Worm (Caenorhabditis elegans) whole organism, mixed stage, embryonic: ENCODE measurements around the gene C07G3.15.
"Not testable (repeated sequence)": the region's sequence is repeated elsewhere in the genome, so short reads cannot be mapped to it uniquely, and the experiment has no call there.

ENCODE experiments used
- M03D4.4 ChIP-seq: sonication (generic microtip); optimal IDR thresholded peaks from 2 replicates; lab custom pipeline; 2017; ENCODE audit warnings: mild to moderate bottlenecking, missing genetic modification characterization, missing compliant biosample characterization
- ceh-43 ChIP-seq: fragments of 200-800 bp; sonication (Bioruptor generic); optimal IDR thresholded peaks from 2 replicates; lab custom pipeline; 2018; ENCODE audit warnings: mild to moderate bottlenecking, missing genetic modification characterization, moderate library complexity, missing compliant biosample characterization
- ceh-83 ChIP-seq: fragments of 200-800 bp; sonication (Bioruptor generic); optimal IDR thresholded peaks from 2 replicates; lab custom pipeline; 2018; ENCODE audit warnings: mild to moderate bottlenecking, missing genetic modification characterization, missing compliant biosample characterization
- ces-1 ChIP-seq: fragments of 150-350 bp; optimal IDR thresholded peaks from 2 replicates; lab custom pipeline; 2014; ENCODE audit warnings: missing biosample characterization, missing genetic modification reagents, missing genetic modification characterization
- cnd-1 ChIP-seq: fragments of 200-800 bp; sonication (Bioruptor generic); optimal IDR thresholded peaks from 2 replicates; lab custom pipeline; 2018; ENCODE audit warnings: mild to moderate bottlenecking, missing genetic modification characterization, missing compliant biosample characterization
- drap-1 ChIP-seq: fragments of 200-800 bp; sonication (Bioruptor generic); optimal IDR thresholded peaks from 3 replicates; lab custom pipeline; 2018; ENCODE audit warnings: mild to moderate bottlenecking, missing genetic modification characterization, missing compliant biosample characterization
- elt-1 ChIP-seq: sonication (generic microtip); optimal IDR thresholded peaks from 2 replicates; lab custom pipeline; 2017; ENCODE audit warnings: missing genetic modification characterization, mild to moderate bottlenecking, missing compliant biosample characterization, antibody characterized with exemption, moderate library complexity, borderline replicate concordance; ENCODE audit not compliant: insufficient read depth
- elt-3 ChIP-seq: fragments of 150-350 bp; optimal IDR thresholded peaks from 2 replicates; lab custom pipeline; 2014; ENCODE audit warnings: missing biosample characterization, missing genetic modification characterization
- flh-1 ChIP-seq: fragments of 200-800 bp; sonication (Bioruptor generic); optimal IDR thresholded peaks from 2 replicates; lab custom pipeline; 2018; ENCODE audit warnings: mild to moderate bottlenecking, missing genetic modification characterization, moderate library complexity, missing compliant biosample characterization
- ham-2 ChIP-seq: fragments of 200-800 bp; sonication (Bioruptor generic); optimal IDR thresholded peaks from 2 replicates; lab custom pipeline; 2018; ENCODE audit warnings: mild to moderate bottlenecking, missing genetic modification characterization, missing compliant biosample characterization
- lin-13 ChIP-seq: fragments of 150-350 bp; optimal IDR thresholded peaks from 2 replicates; lab custom pipeline; 2014; ENCODE audit warnings: missing biosample characterization, missing genetic modification characterization
- lsy-2 ChIP-seq: fragments of 150-350 bp; optimal IDR thresholded peaks from 2 replicates; lab custom pipeline; 2014; ENCODE audit warnings: missing biosample characterization, missing genetic modification characterization
- mep-1 ChIP-seq: fragments of 150-350 bp; optimal IDR thresholded peaks from 2 replicates; lab custom pipeline; 2017; ENCODE audit warnings: missing biosample characterization, missing genetic modification reagents, missing genetic modification characterization, inconsistent platforms
- mls-2 ChIP-seq: sonication (generic microtip); optimal IDR thresholded peaks from 2 replicates; lab custom pipeline; 2016; ENCODE audit warnings: mild to moderate bottlenecking, missing genetic modification characterization, moderate library complexity, missing compliant biosample characterization
- nhr-237 ChIP-seq: fragments of 150-350 bp; optimal IDR thresholded peaks from 2 replicates; lab custom pipeline; 2014; ENCODE audit warnings: missing biosample characterization, missing genetic modification characterization
- nhr-76 ChIP-seq: sonication (generic microtip); optimal IDR thresholded peaks from 2 replicates; lab custom pipeline; 2017; ENCODE audit warnings: missing biosample characterization, missing genetic modification characterization
- pha-4 ChIP-seq: fragments of 150-350 bp; optimal IDR thresholded peaks from 2 replicates; lab custom pipeline; 2018; ENCODE audit warnings: missing biosample characterization, missing genetic modification reagents, missing genetic modification characterization
- sem-2 ChIP-seq: fragments of 200-800 bp; sonication (Bioruptor generic); optimal IDR thresholded peaks from 2 replicates; lab custom pipeline; 2018; ENCODE audit warnings: mild to moderate bottlenecking, missing genetic modification characterization, missing compliant biosample characterization
- snpc-4 ChIP-seq: fragments of 150-350 bp; optimal IDR thresholded peaks from 2 replicates; lab custom pipeline; 2014; ENCODE audit warnings: missing biosample characterization, missing genetic modification characterization
- sptf-1 ChIP-seq: sonication (generic microtip); optimal IDR thresholded peaks from 2 replicates; lab custom pipeline; 2017; ENCODE audit warnings: mild to moderate bottlenecking, missing genetic modification characterization, moderate library complexity, missing compliant biosample characterization
- tbx-8 ChIP-seq: fragments of 200-800 bp; sonication (Bioruptor generic); optimal IDR thresholded peaks from 2 replicates; lab custom pipeline; 2018; ENCODE audit warnings: mild to moderate bottlenecking, missing genetic modification characterization, moderate library complexity, missing compliant biosample characterization
- unc-39 ChIP-seq: fragments of 150-350 bp; optimal IDR thresholded peaks from 2 replicates; lab custom pipeline; 2014; ENCODE audit warnings: missing biosample characterization, missing genetic modification characterization
- unc-62 ChIP-seq: fragments of 150-350 bp; optimal IDR thresholded peaks from 2 replicates; lab custom pipeline; 2014; ENCODE audit warnings: missing biosample characterization, missing genetic modification reagents, missing genetic modification characterization
- zip-8 ChIP-seq: fragments of 150-350 bp; optimal IDR thresholded peaks from 2 replicates; lab custom pipeline; 2014; ENCODE audit warnings: missing biosample characterization, missing genetic modification characterization
- ztf-11 ChIP-seq: fragments of 150-350 bp; optimal IDR thresholded peaks from 2 replicates; lab custom pipeline; 2014; ENCODE audit warnings: missing biosample characterization, missing genetic modification characterization

C07G3.15 gene

DNA sequence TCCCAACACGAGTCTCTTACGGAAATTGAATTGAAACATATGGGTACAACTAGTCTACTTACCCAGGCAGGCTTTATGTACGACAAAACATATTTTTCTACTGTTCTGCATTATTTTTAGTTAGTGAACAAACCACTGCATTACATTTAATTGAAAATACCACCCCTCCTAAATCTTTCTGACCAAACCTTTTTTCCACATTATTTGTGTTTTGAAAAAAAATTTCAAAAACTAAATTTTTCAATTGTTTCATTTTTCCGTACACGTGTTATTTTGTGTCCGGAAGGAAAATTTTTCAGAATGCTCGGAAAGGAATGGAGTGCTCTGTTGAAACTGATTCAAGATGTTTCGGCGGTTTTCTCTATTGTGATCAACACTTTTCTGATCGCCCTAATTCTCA is 15.6 kb upstream of the C07G3.15 start, which contains the start of gene str-226:
Gene str-226, plus strand, starts transcription at position 301 of the 400 bp plus-strand sequence.
- no peak for TF ChIP-seq sem-2 (GFP tag; lab: Kevin White, UChicago)
- no peak for TF ChIP-seq cnd-1 (tag; lab: Kevin White, UChicago)
- TF ChIP-seq drap-1 (GFP tag; lab: Kevin White, UChicago), result no peak
- TF ChIP-seq sptf-1 (tag; lab: Kevin White, UChicago), result no peak
- no peak for TF ChIP-seq snpc-4 (tag; lab: Kevin White, UChicago)
- TF ChIP-seq pha-4 (tag; lab: Kevin White, UChicago), result no peak
- TF ChIP-seq nhr-237 (tag; lab: Kevin White, UChicago), result no peak
- TF ChIP-seq mep-1 (tag; lab: Kevin White, UChicago), result no peak
- no peak for TF ChIP-seq ham-2 (GFP tag; lab: Kevin White, UChicago)
- TF ChIP-seq ces-1, result no peak
- no peak for TF ChIP-seq ceh-43
- no peak for TF ChIP-seq elt-3 (tag; lab: Kevin White, UChicago)
- TF ChIP-seq lsy-2 (tag; lab: Kevin White, UChicago), result no peak
- no peak for TF ChIP-seq tbx-8 (GFP tag; lab: Kevin White, UChicago)
- no peak for TF ChIP-seq mls-2
- TF ChIP-seq elt-1, result no peak

DNA sequence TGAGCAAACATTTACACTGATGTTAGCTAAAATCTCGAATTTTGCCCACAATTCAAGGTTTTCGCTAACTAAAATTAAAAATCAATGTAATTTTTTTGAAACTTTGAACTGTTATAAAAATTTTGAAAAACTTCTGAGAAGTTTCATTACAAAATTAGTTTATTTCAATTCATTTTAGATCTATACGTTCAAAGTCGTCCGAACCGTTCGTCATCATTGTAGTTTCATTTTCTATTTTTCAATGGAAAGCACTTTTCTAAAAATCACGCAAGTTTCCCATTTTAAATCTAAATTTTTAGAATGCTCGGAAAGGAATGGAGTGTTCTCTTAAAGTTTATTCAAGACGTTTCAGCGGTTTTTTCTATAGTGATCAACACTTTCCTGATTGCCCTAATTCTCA is 13.1 kb upstream of the C07G3.15 start, which contains the start of gene str-228:
Gene str-228, plus strand, starts transcription at position 301 of the 400 bp plus-strand sequence.
- TF ChIP-seq elt-1 (no peak), ztf-11 (tag; lab: Kevin White, UChicago) (no peak), unc-62 (GFP tag; lab: Kevin White, UChicago) (no peak)

DNA sequence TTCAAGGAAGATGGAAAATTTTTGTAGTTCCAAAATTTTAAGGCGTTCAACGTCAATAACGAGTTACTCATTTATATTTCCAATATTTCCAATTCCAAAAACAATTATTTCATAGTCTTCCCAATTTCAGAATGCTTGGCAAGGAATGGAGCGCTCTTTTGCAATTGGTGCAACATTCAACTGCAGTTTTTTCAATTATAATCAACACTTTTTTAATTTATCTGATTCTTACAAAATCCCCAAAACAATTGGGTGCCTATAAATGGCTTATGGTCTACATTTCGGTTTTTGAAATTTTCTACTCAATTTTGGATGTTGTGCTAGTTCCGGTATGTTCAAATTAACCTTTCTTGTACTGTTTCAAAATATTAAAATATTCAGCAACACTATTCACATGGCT is 10.9 kb upstream of the C07G3.15 start, which contains the start of gene str-225:
Gene str-225, plus strand, starts transcription at position 132 of the 400 bp plus-strand sequence.
- no peak for TF ChIP-seq unc-39 (tag; lab: Kevin White, UChicago)
- TF ChIP-seq ham-2 (GFP tag; lab: Kevin White, UChicago), result no peak
- TF ChIP-seq lin-13, result no peak
- TF ChIP-seq flh-1 (GFP tag; lab: Kevin White, UChicago), result no peak

DNA sequence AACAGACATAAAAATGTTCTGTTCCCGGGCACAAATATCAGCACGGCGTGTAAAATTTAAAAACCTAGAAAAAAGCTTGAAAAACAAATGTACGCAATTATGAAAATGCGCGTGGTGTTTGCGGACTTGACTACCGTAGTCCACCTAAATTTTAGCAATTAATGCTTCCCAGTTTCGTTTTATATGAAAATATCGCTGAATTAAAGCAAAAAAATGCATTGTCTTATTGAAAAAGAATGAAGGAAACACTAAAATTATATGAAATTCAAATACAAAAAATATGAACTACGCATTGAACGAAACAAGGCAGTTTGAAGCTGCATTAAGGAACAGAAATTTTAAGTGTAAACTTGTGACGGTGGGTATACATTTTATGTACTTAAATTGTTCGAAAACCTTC is 9.5 kb upstream of the C07G3.15 start, which contains the start of gene ugt-64:
Gene ugt-64, minus strand, starts transcription at position 101 of the 400 bp plus-strand sequence.
- TF ChIP-seq drap-1 (GFP tag; lab: Kevin White, UChicago); sptf-1 (tag; lab: Kevin White, UChicago); zip-8: not testable (repeated sequence)

DNA sequence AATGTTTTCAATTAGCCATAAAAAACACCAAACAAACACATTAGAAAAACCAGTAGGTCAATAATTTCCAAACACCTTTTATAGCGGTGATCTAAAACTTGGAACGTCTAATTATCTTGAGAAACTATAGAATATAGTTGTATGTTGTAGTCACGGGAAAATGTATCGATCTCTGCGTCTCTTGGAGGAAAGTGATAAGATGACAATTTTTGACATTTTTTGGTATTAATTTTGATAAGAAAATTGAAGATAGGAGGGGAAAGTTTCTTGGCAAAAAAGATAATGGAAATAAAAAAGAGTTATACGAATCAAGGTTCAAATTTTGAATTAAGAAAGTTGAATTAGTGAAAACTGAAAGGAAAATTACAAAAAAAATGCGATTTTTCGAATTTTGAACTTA is 9.0 kb upstream of the C07G3.15 start:
- no peak for TF ChIP-seq lin-13

DNA sequence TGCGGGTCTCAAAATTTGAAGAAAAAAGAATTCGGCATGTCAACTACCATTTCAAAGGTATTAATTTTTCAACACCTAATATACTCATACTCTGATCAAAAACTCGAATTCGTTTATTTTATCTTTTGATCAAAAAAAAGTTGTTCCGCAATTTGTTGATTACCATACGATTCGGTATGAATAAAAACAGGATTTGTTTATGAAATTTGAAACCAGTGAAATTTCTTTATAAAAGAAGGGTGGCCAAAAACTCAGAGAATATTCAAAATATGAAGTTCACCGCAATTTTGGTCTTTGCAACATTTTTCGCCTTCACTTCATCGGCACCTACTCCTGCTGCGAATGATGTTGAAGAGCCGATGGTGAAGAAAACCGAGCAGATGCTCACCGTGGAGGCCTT is 5.3 kb upstream of the C07G3.15 start, which contains the start of the genes C07G3.8 and C07G3.10:
Gene C07G3.8, minus strand, starts transcription at position 101 of the 400 bp plus-strand sequence.
Gene C07G3.10, plus strand, starts transcription at position 270 of the 400 bp plus-strand sequence.
- TF ChIP-seq ztf-11 (tag; lab: Kevin White, UChicago) (no peak), drap-1 (GFP tag; lab: Kevin White, UChicago) (no peak), cnd-1 (tag; lab: Kevin White, UChicago) (no peak)

DNA sequence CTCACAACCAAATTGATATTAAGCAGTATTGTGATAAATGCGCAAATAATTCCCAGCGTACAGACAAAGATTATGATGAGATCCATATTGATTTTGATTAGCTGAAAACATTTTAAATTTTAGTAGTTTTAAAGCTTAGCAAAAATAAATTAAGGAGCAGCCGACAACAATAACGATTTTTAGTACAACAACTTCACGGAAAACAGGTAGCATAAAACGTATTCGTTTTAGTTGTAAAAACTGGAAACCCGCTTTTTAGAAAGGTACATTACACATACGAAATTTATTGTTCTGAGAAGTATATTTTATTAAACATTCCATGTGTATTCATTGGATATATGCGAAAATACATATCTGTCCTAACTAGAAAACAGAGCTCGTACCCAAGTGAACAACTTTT is 6.3 kb downstream of the C07G3.15 start, which contains the start of gene srbc-36:
Gene srbc-36, minus strand, starts transcription at position 101 of the 400 bp plus-strand sequence.
- no peak for TF ChIP-seq sem-2 (GFP tag; lab: Kevin White, UChicago)
- no peak for TF ChIP-seq nhr-237 (tag; lab: Kevin White, UChicago)
- TF ChIP-seq unc-39 (tag; lab: Kevin White, UChicago), result no peak
- TF ChIP-seq ceh-83 (GFP tag; lab: Kevin White, UChicago), result no peak
- TF ChIP-seq mls-2, result no peak
- TF ChIP-seq unc-62 (GFP tag; lab: Kevin White, UChicago), result no peak
- no peak for TF ChIP-seq nhr-76
- no peak for TF ChIP-seq M03D4.4 (tag; lab: Kevin White, UChicago)
- TF ChIP-seq ces-1, result no peak
- no peak for TF ChIP-seq tbx-8 (GFP tag; lab: Kevin White, UChicago)
- TF ChIP-seq drap-1 (GFP tag; lab: Kevin White, UChicago), result no peak
